Worm (Caenorhabditis elegans) whole organism, L3 larva: ENCODE data around the gene C35A5.11.

Source experiments
- egl-5 ChIP-seq: fragments of 150-350 bp; optimal IDR thresholded peaks from 2 replicates; lab custom pipeline; 2017; ENCODE audit warnings: missing biosample characterization, missing genetic modification reagents, missing genetic modification characterization, inconsistent platforms
- elt-1 ChIP-seq: fragments of 150-350 bp; optimal IDR thresholded peaks from 2 replicates; lab custom pipeline; 2014; ENCODE audit warnings: missing biosample characterization, missing genetic modification characterization
- elt-2 ChIP-seq: sonication (generic microtip); optimal IDR thresholded peaks from 2 replicates; lab custom pipeline; 2016; ENCODE audit warnings: missing genetic modification reagents, mild to moderate bottlenecking, missing genetic modification characterization, missing compliant biosample characterization
- elt-3 ChIP-seq, 3 experiments: fragments of 150-350 bp in 1 of 3; sonication (generic microtip) in 2 of 3; optimal IDR thresholded peaks; 2 replicates in 2 of 3; 4 replicates in 1 of 3; lab custom pipeline; 2014 to 2017; ENCODE audit warnings: missing biosample characterization in 3 of 3, missing genetic modification characterization in 3 of 3
- fkh-2 ChIP-seq: fragments of 150-350 bp; optimal IDR thresholded peaks from 2 replicates; lab custom pipeline; 2014; ENCODE audit warnings: missing biosample characterization, missing genetic modification reagents, missing genetic modification characterization
- fos-1 ChIP-seq: fragments of 150-350 bp; optimal IDR thresholded peaks from 2 replicates; lab custom pipeline; 2014; ENCODE audit warnings: missing biosample characterization, missing genetic modification characterization
- lsy-12 ChIP-seq: sonication (generic microtip); optimal IDR thresholded peaks from 2 replicates; lab custom pipeline; 2016; ENCODE audit warnings: mild to moderate bottlenecking, missing genetic modification characterization, missing compliant biosample characterization
- nfya-1 ChIP-seq: sonication (generic microtip); optimal IDR thresholded peaks from 2 replicates; lab custom pipeline; 2017; ENCODE audit warnings: missing genetic modification characterization, mild to moderate bottlenecking, missing compliant biosample characterization, antibody characterized with exemption, moderate library complexity; ENCODE audit not compliant: insufficient read depth
- nhr-23 ChIP-seq: fragments of 150-350 bp; optimal IDR thresholded peaks from 2 replicates; lab custom pipeline; 2014; ENCODE audit warnings: missing biosample characterization, missing genetic modification reagents, missing genetic modification characterization
- nhr-43 ChIP-seq: sonication (generic microtip); optimal IDR thresholded peaks from 2 replicates; lab custom pipeline; 2016; ENCODE audit warnings: mild to moderate bottlenecking, missing genetic modification characterization, missing compliant biosample characterization; ENCODE audit not compliant: poor library complexity, severe bottlenecking
- snpc-4 ChIP-seq: fragments of 150-350 bp; optimal IDR thresholded peaks from 2 replicates; lab custom pipeline; 2014; ENCODE audit warnings: missing biosample characterization, missing genetic modification characterization

Gene C35A5.11

DNA sequence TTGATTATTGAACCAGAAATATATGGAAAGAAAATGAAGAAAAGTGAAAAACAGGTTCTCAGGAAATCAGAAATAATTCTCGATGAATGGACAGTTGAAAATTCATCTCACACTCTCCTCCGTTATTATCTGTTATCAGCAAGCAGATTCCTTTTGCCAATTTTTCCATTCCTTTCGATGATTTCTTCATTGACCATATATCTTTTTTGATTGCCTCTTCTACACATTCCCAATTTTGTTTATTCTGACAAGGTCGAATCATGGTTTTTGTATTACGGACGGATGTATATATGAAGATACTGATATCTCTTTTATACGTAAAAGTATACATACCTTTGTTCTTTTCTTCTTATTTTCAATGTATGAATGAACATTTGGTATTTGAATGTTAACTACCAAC is 42.2 kb downstream of the C35A5.11 start:
- no peak for TF ChIP-seq egl-5 (tag; lab: Kevin White, UChicago)
- peak; percentile 34 for TF ChIP-seq nhr-43 (tag; lab: Kevin White, UChicago)
- peak in 1 of 3 experiments; percentile 9 for TF ChIP-seq elt-3 (tag; optimal IDR thresholded peaks at IDR 0.05; lab: Kevin White, UChicago)
- TF ChIP-seq elt-1 (tag; lab: Kevin White, UChicago), result no peak

DNA sequence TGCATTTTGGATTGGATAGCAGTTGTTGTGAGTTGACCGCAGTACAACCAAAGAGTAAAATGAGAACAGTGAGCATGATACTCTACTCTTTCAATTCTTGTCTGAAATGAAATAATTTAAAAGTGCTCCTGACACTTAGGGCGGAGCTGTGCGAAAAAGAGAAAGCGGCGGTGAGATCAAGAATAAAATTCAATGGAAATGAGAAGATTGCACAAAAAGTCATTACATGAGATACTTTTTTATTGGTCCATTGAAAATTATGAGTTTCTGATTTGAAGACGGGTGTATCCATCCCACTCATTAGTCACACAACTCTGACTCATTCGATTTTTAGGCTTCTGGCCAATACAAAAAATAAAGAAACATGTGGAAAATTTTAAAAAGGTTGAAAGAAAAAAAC is 45.7 kb downstream of the C35A5.11 start, which contains the start of gene F22E12.1:
Gene F22E12.1, minus strand, starts transcription at position 101 of the 400 bp plus-strand sequence.
- TF ChIP-seq fkh-2 (tag; lab: Kevin White, UChicago) (no peak), snpc-4 (no peak), fos-1 (tag; lab: Kevin White, UChicago) (no peak), elt-2 (no peak), lsy-12 (tag; lab: Kevin White, UChicago) (no peak), nhr-23 (no peak)
- TF ChIP-seq, all 47 proteins: peak for 0

DNA sequence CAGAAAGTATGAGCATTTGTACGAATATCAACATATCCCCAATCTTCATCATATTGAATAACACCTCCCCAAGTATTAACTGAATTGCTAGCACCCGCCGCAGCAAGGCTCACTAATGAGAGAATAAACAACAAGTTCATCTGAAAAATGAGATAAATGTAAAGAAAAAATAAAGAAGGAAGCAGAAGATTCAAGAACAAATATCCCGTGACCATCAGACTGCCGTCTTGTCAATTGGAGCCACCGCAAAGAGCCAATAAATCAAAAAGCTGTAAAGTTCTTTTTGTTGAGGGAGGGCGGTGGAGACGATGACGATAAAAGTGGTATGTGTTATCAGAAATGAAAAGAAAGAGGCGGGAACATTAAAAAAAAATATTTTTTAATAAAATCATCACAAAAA is 49.4 kb downstream of the C35A5.11 start, which contains the start of gene Y32F6A.5:
Gene Y32F6A.5, minus strand, starts transcription at position 140 of the 400 bp plus-strand sequence.
- TF ChIP-seq elt-1 (tag; lab: Kevin White, UChicago), result no peak
- TF ChIP-seq nfya-1 (tag; lab: Kevin White, UChicago), result peak; percentile 32
